Fruit fly (Drosophila melanogaster) whole organism, adult: ENCODE measurements around the gene 14-3-3epsilon.

ENCODE experiments used
- CG12768 ChIP-seq: fragments of 200-800 bp; sonication (Bioruptor generic); optimal IDR thresholded peaks from 2 replicates; lab custom pipeline; 2017; ENCODE audit warnings: missing biosample characterization, missing genetic modification characterization, mild to moderate bottlenecking, moderate library complexity, missing genetic modification reagents
- CG14711 ChIP-seq: fragments of 200-800 bp; sonication (Bioruptor generic); optimal IDR thresholded peaks from 2 replicates; lab custom pipeline; 2018; ENCODE audit warnings: missing biosample characterization, mild to moderate bottlenecking, missing genetic modification characterization, moderate library complexity
- CG5204 ChIP-seq: fragments of 200-800 bp; sonication (Bioruptor generic); optimal IDR thresholded peaks from 2 replicates; lab custom pipeline; 2016; ENCODE audit warnings: missing biosample characterization, missing genetic modification characterization
- Clk ChIP-seq: fragments of 200-800 bp; sonication (Bioruptor generic); optimal IDR thresholded peaks from 2 replicates; lab custom pipeline; 2017; ENCODE audit warnings: missing biosample characterization, missing genetic modification characterization
- Crg-1 ChIP-seq: fragments of 200-800 bp; sonication (Bioruptor generic); optimal IDR thresholded peaks from 2 replicates; lab custom pipeline; 2016; ENCODE audit warnings: missing biosample characterization, missing genetic modification characterization
- Mnt ChIP-seq: fragments of 200-800 bp; sonication (Bioruptor generic); optimal IDR thresholded peaks from 2 replicates; lab custom pipeline; 2016; ENCODE audit warnings: missing biosample characterization, mild to moderate bottlenecking, missing genetic modification characterization
- cnc ChIP-seq, 2 experiments: fragments of >200 bp; optimal IDR thresholded peaks; 2 replicates each; lab custom pipeline; 2017
- kay ChIP-seq: fragments of 200-800 bp; sonication (Bioruptor generic); peaks from one replicate; lab custom pipeline; 2016; ENCODE audit warnings: missing biosample characterization, missing genetic modification characterization, borderline replicate concordance
- toe ChIP-seq: fragments of 200-800 bp; sonication (Bioruptor generic); optimal IDR thresholded peaks from 2 replicates; lab custom pipeline; 2016; ENCODE audit warnings: missing biosample characterization, missing genetic modification characterization

- TF ChIP-seq CG5204 (GFP tag; lab: Kevin White, UChicago) (peak; percentile 31), toe (peak; percentile 69), kay (no peak), Mnt (GFP tag; lab: Kevin White, UChicago) (peak; percentile 29), cnc (optimal IDR thresholded peaks at IDR 0.05; lab: Kevin White, UChicago) (no peak), Crg-1 (GFP tag; lab: Kevin White, UChicago) (no peak), Clk (GFP tag; lab: Kevin White, UChicago) (no peak), CG14711 (tag; lab: Kevin White, UChicago) (peak; percentile 22), CG12768 (GFP tag; lab: Kevin White, UChicago) (peak; percentile 35)
Measured at dm6 chr3R:18215300-18215699, 27.0 kb upstream of the 14-3-3epsilon start.
